Worm (Caenorhabditis elegans): Measurements from ENCODE around the gene R08A2.5.

DNA sequence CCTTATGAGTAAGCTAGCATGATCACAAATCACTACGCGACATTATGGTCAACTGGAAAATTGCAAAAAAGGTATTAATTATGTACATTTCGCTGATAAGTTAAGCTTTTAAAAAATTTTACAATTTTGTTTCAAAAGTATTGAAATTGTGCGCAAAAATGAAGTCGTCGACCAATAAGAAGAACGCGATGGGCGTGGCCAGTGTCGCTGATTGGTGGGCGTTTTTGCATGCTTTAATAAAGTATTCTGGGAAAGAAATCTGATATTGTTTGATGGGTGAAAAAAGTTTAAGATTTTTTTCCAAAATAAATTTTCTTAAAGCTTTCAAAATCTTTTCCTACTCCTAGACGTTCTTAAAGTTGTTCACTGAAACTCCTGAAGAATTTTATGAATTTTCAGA, 34.1 kb upstream of the R08A2.5 start:
- no peak for TF ChIP-seq tbx-2 (tag; optimal IDR thresholded peaks at IDR 0.05)
- TF ChIP-seq zag-1 (tag; optimal IDR thresholded peaks at IDR 0.05): no peak
- no peak for TF ChIP-seq lin-15B (tag; optimal IDR thresholded peaks at IDR 0.05)
- TF ChIP-seq egl-27 (tag; optimal IDR thresholded peaks at IDR 0.05): no peak
- no peak for TF ChIP-seq nhr-77 (tag; optimal IDR thresholded peaks at IDR 0.05)
- no peak for TF ChIP-seq pha-4 (tag; optimal IDR thresholded peaks at IDR 0.05)
- TF ChIP-seq unc-39 (tag; optimal IDR thresholded peaks at IDR 0.05): no peak
- TF ChIP-seq nhr-11 (tag; optimal IDR thresholded peaks at IDR 0.05): no peak
- TF ChIP-seq lin-39 (tag; optimal IDR thresholded peaks at IDR 0.05): no peak
- no peak for TF ChIP-seq unc-62 (GFP tag; optimal IDR thresholded peaks at IDR 0.05)
- no peak for TF ChIP-seq aly-2 (tag; optimal IDR thresholded peaks at IDR 0.05)
- TF ChIP-seq nhr-12 (tag; optimal IDR thresholded peaks at IDR 0.05): no peak
- no peak for TF ChIP-seq elt-3 (tag; optimal IDR thresholded peaks at IDR 0.05)
- no peak for TF ChIP-seq fkh-2 (tag; optimal IDR thresholded peaks at IDR 0.05)
